Fruit fly (Drosophila melanogaster) whole organism, embryonic: ENCODE data around the gene yrt.

Source experiments
- Antp ChIP-seq: fragments of 200-800 bp; sonication (Bioruptor generic); optimal IDR thresholded peaks from 3 replicates; lab custom pipeline; 2016; ENCODE audit warnings: missing biosample characterization, missing genetic modification characterization
- B-H1 ChIP-seq: fragments of 200-800 bp; sonication (Bioruptor generic); IDR thresholded peaks from 3 replicates; pipeline ENCODE4 v1.3.6; 2022; ENCODE audit warnings: missing biosample characterization, missing genetic modification characterization
- C15 ChIP-seq: fragments of 200-800 bp; sonication (Bioruptor generic); IDR thresholded peaks from 3 replicates; pipeline ENCODE4 v1.3.6; 2022; ENCODE audit warnings: missing biosample characterization, missing genetic modification characterization
- CG1024 ChIP-seq: fragments of 200-800 bp; sonication (Bioruptor generic); IDR thresholded peaks from 2 replicates; pipeline ENCODE4 v1.3.6; 2022; ENCODE audit warnings: missing biosample characterization, missing genetic modification characterization
- CG10274 ChIP-seq: fragments of 200-800 bp; sonication (Bioruptor generic); optimal IDR thresholded peaks from 3 replicates; lab custom pipeline; 2017; ENCODE audit warnings: missing biosample characterization, mild to moderate bottlenecking, missing genetic modification characterization
- CG10565 ChIP-seq: fragments of 200-800 bp; sonication (Bioruptor generic); optimal IDR thresholded peaks from 3 replicates; lab custom pipeline; 2016; ENCODE audit warnings: missing biosample characterization, mild to moderate bottlenecking, missing genetic modification characterization
- CG10654 ChIP-seq: fragments of 200-800 bp; sonication (Bioruptor generic); optimal IDR thresholded peaks from 2 replicates; lab custom pipeline; 2016; ENCODE audit warnings: missing biosample characterization, missing genetic modification characterization
- CG13424 ChIP-seq: fragments of 200-800 bp; sonication (Bioruptor generic); optimal IDR thresholded peaks from 2 replicates; lab custom pipeline; 2019; ENCODE audit warnings: missing biosample characterization, mild to moderate bottlenecking, missing genetic modification characterization, moderate library complexity
- CG14667 ChIP-seq: fragments of 200-800 bp; sonication (Bioruptor generic); IDR thresholded peaks from 2 replicates; pipeline ENCODE4 v1.3.6; 2022; ENCODE audit warnings: missing biosample characterization, missing genetic modification characterization
- CG17385 ChIP-seq: fragments of 200-800 bp; sonication (Bioruptor generic); optimal IDR thresholded peaks from 3 replicates; lab custom pipeline; 2018; ENCODE audit warnings: missing biosample characterization, mild to moderate bottlenecking, missing genetic modification characterization
- CG18476 ChIP-seq: fragments of 200-800 bp; sonication (Bioruptor generic); optimal IDR thresholded peaks from 2 replicates; lab custom pipeline; 2016; ENCODE audit warnings: missing biosample characterization, mild to moderate bottlenecking, missing genetic modification characterization
- CG3281 ChIP-seq: fragments of 200-800 bp; sonication (Bioruptor generic); optimal IDR thresholded peaks from 3 replicates; lab custom pipeline; 2017; ENCODE audit warnings: missing biosample characterization, mild to moderate bottlenecking, missing genetic modification characterization
- CG33557 ChIP-seq: fragments of 200-800 bp; sonication (Bioruptor generic); optimal IDR thresholded peaks from 2 replicates; lab custom pipeline; 2019; ENCODE audit warnings: missing biosample characterization, mild to moderate bottlenecking, missing genetic modification characterization, moderate library complexity
- CG4328 ChIP-seq: fragments of 200-800 bp; sonication (Bioruptor generic); optimal IDR thresholded peaks from 3 replicates; lab custom pipeline; 2017; ENCODE audit warnings: missing biosample characterization, missing genetic modification reagents, missing genetic modification characterization
- CG4730 ChIP-seq: fragments of 200-800 bp; sonication (Bioruptor generic); IDR thresholded peaks from 2 replicates; pipeline ENCODE4 v1.3.6; 2022; ENCODE audit warnings: missing biosample characterization, missing genetic modification characterization
- CG4854 ChIP-seq: fragments of 200-800 bp; sonication (Bioruptor generic); optimal IDR thresholded peaks from 2 replicates; lab custom pipeline; 2016; ENCODE audit warnings: missing biosample characterization, missing genetic modification characterization, inconsistent platforms
- CG6765 ChIP-seq: fragments of 200-800 bp; sonication (Bioruptor generic); optimal IDR thresholded peaks from 3 replicates; lab custom pipeline; 2017; ENCODE audit warnings: missing biosample characterization, mild to moderate bottlenecking, missing genetic modification characterization
- CG7556 ChIP-seq: fragments of 200-800 bp; sonication (Bioruptor generic); optimal IDR thresholded peaks from 2 replicates; lab custom pipeline; 2017; ENCODE audit warnings: missing biosample characterization, mild to moderate bottlenecking, missing genetic modification characterization
- CG9817 ChIP-seq: fragments of 200-800 bp; sonication (Bioruptor generic); optimal IDR thresholded peaks from 2 replicates; lab custom pipeline; 2018; ENCODE audit warnings: missing biosample characterization, mild to moderate bottlenecking, missing genetic modification characterization, moderate library complexity
- D19A ChIP-seq: fragments of 200-800 bp; optimal IDR thresholded peaks from 3 replicates; lab custom pipeline; 2019; ENCODE audit warnings: missing biosample characterization, mild to moderate bottlenecking, missing genetic modification characterization, moderate library complexity
- D19B ChIP-seq: fragments of 200-800 bp; sonication (Bioruptor generic); optimal IDR thresholded peaks from 2 replicates; lab custom pipeline; 2017; ENCODE audit warnings: missing biosample characterization, mild to moderate bottlenecking, missing genetic modification characterization
- Dll ChIP-seq: fragments of 200-800 bp; sonication (Bioruptor generic); IDR thresholded peaks from 4 replicates; pipeline ENCODE4 v1.3.6; 2022; ENCODE audit warnings: missing biosample characterization, missing genetic modification characterization; ENCODE audit not compliant: partially characterized antibody
- Eip74EF ChIP-seq, 2 experiments: fragments of 200-800 bp in 1 of 2; fragments of >200 bp in 1 of 2; sonication (Bioruptor generic) in 1 of 2; optimal IDR thresholded peaks; 2 replicates each; lab custom pipeline; 2017 to 2019; ENCODE audit warnings: missing biosample characterization in 2 of 2, missing genetic modification characterization in 2 of 2, mild to moderate bottlenecking in 1 of 2, moderate library complexity in 1 of 2
- HHEX ChIP-seq: fragments of 200-800 bp; sonication (Bioruptor generic); optimal IDR thresholded peaks from 3 replicates; lab custom pipeline; 2017; ENCODE audit warnings: missing biosample characterization, mild to moderate bottlenecking, missing genetic modification characterization, missing genetic modification reagents
- MESR4 ChIP-seq: fragments of 200-800 bp; sonication (Bioruptor generic); optimal IDR thresholded peaks from 2 replicates; lab custom pipeline; 2018; ENCODE audit warnings: missing biosample characterization, mild to moderate bottlenecking, missing genetic modification characterization, moderate library complexity
- Max ChIP-seq: fragments of 200-800 bp; sonication (Bioruptor generic); optimal IDR thresholded peaks from 2 replicates; lab custom pipeline; 2016; ENCODE audit warnings: missing biosample characterization, mild to moderate bottlenecking, missing genetic modification characterization
- Meics ChIP-seq: fragments of 200-800 bp; sonication (Bioruptor generic); optimal IDR thresholded peaks from 2 replicates; lab custom pipeline; 2017; ENCODE audit warnings: missing biosample characterization, mild to moderate bottlenecking, missing genetic modification characterization
- NFAT ChIP-seq: fragments of 200-800 bp; sonication (Bioruptor generic); IDR thresholded peaks from 2 replicates; pipeline ENCODE4 v1.3.6; 2022; ENCODE audit warnings: missing biosample characterization, missing genetic modification characterization
- Pdp1 ChIP-seq, 2 experiments: fragments of 200-800 bp; sonication (Bioruptor generic); optimal IDR thresholded peaks; 3 replicates each; lab custom pipeline; 2016; ENCODE audit warnings: missing biosample characterization in 2 of 2, missing genetic modification characterization in 2 of 2, mild to moderate bottlenecking in 1 of 2, moderate library complexity in 1 of 2
- Poxn ChIP-seq: fragments of 200-800 bp; sonication (Bioruptor generic); IDR thresholded peaks from 2 replicates; pipeline ENCODE4 v1.3.6; 2022; ENCODE audit warnings: missing biosample characterization, missing genetic modification characterization
- Rx ChIP-seq: fragments of 200-800 bp; sonication (Bioruptor generic); IDR thresholded peaks from 2 replicates; pipeline ENCODE4 v1.3.6; 2022; ENCODE audit warnings: missing biosample characterization, missing genetic modification characterization
- Side ChIP-seq: fragments of 200-800 bp; sonication (Bioruptor generic); optimal IDR thresholded peaks from 2 replicates; lab custom pipeline; 2016; ENCODE audit warnings: missing biosample characterization, missing genetic modification characterization
- abd-A ChIP-seq: fragments of 200-800 bp; sonication (Bioruptor generic); optimal IDR thresholded peaks from 3 replicates; lab custom pipeline; 2019; ENCODE audit warnings: missing biosample characterization, mild to moderate bottlenecking, missing genetic modification characterization, moderate library complexity
- bigmax ChIP-seq: fragments of 200-800 bp; sonication (Bioruptor generic); optimal IDR thresholded peaks from 2 replicates; lab custom pipeline; 2018; ENCODE audit warnings: missing biosample characterization, mild to moderate bottlenecking, missing genetic modification characterization
- chif ChIP-seq, 2 experiments: fragments of 200-800 bp; sonication (Bioruptor generic); optimal IDR thresholded peaks; 3 replicates each; lab custom pipeline; 2016; ENCODE audit warnings: missing biosample characterization in 2 of 2, missing genetic modification characterization in 2 of 2
- chinmo ChIP-seq: fragments of 200-800 bp; sonication (Bioruptor generic); IDR thresholded peaks from 4 replicates; pipeline ENCODE4 v1.3.6; 2022; ENCODE audit warnings: missing biosample characterization, missing genetic modification characterization; ENCODE audit not compliant: partially characterized antibody
- crc ChIP-seq: fragments of 200-800 bp; sonication (Bioruptor generic); optimal IDR thresholded peaks from 2 replicates; lab custom pipeline; 2016; ENCODE audit warnings: missing biosample characterization, missing genetic modification characterization
- dan ChIP-seq: fragments of 200-800 bp; sonication (Bioruptor generic); IDR thresholded peaks from 2 replicates; pipeline ENCODE4 v1.3.6; 2022; ENCODE audit warnings: missing biosample characterization, missing genetic modification characterization
- en ChIP-seq: fragments of 200-800 bp; sonication (Bioruptor generic); optimal IDR thresholded peaks from 2 replicates; lab custom pipeline; 2016; ENCODE audit warnings: missing biosample characterization, missing genetic modification characterization
- esg ChIP-seq: fragments of 200-800 bp; sonication (Bioruptor generic); conservative IDR thresholded peaks from 2 replicates; pipeline ENCODE4 v1.3.6; 2022; ENCODE audit warnings: missing biosample characterization, missing genetic modification characterization
- fu2 ChIP-seq: fragments of 200-800 bp; sonication (Bioruptor generic); optimal IDR thresholded peaks from 2 replicates; lab custom pipeline; 2016; ENCODE audit warnings: missing biosample characterization, missing genetic modification characterization
- grn ChIP-seq: fragments of 200-800 bp; sonication (Bioruptor generic); optimal IDR thresholded peaks from 3 replicates; lab custom pipeline; 2017; ENCODE audit warnings: missing biosample characterization, missing genetic modification characterization
- hth ChIP-seq: fragments of >200 bp; optimal IDR thresholded peaks from 2 replicates; lab custom pipeline; 2017; ENCODE audit warnings: inconsistent platforms
- repo ChIP-seq: fragments of 200-800 bp; sonication (Bioruptor generic); optimal IDR thresholded peaks from 2 replicates; lab custom pipeline; 2016; ENCODE audit warnings: missing biosample characterization, missing genetic modification characterization
- ro ChIP-seq: fragments of 200-800 bp; sonication (Bioruptor generic); IDR thresholded peaks from 2 replicates; pipeline ENCODE4 v1.3.6; 2022; ENCODE audit warnings: missing biosample characterization, missing genetic modification characterization
- run ChIP-seq: fragments of 200-800 bp; sonication (Bioruptor generic); optimal IDR thresholded peaks from 3 replicates; lab custom pipeline; 2018; ENCODE audit warnings: missing biosample characterization, mild to moderate bottlenecking, missing genetic modification characterization
- sima ChIP-seq: fragments of 200-800 bp; sonication (Bioruptor generic); optimal IDR thresholded peaks from 2 replicates; lab custom pipeline; 2016; ENCODE audit warnings: missing biosample characterization, missing genetic modification characterization
- slbo ChIP-seq: fragments of 200-800 bp; sonication (Bioruptor generic); IDR thresholded peaks from 2 replicates; pipeline ENCODE4 v1.3.6; 2022; ENCODE audit warnings: missing biosample characterization, missing genetic modification characterization
- toy ChIP-seq: fragments of 200-800 bp; sonication (Bioruptor generic); IDR thresholded peaks from 2 replicates; pipeline ENCODE4 v1.3.6; 2022; ENCODE audit warnings: missing biosample characterization, missing genetic modification characterization
- yki ChIP-seq: fragments of >200 bp; optimal IDR thresholded peaks from 3 replicates; lab custom pipeline; 2018
- zfh2 ChIP-seq: fragments of 200-800 bp; sonication (Bioruptor generic); optimal IDR thresholded peaks from 2 replicates; lab custom pipeline; 2016; ENCODE audit warnings: missing biosample characterization, missing genetic modification characterization

yrt gene

dm6 chr3R:13381744-13382435, 52.9 kb downstream of the yrt start, which contains the start of the genes mRpS21 and Droj2 (continued):
- peak; percentile 44 for TF ChIP-seq CG33557
- no peak for TF ChIP-seq chinmo (GFP tag; lab: Robert Waterston, UW)
- no peak for TF ChIP-seq CG4730 (GFP tag; lab: Robert Waterston, UW)
- peak; percentile 16 for TF ChIP-seq CG18476 (GFP tag; lab: Kevin White, UChicago)
- TF ChIP-seq CG10654 (GFP tag; lab: Kevin White, UChicago), result peak; percentile 37
- TF ChIP-seq dan (GFP tag; lab: Robert Waterston, UW), result no peak
- TF ChIP-seq Meics (GFP tag; lab: Kevin White, UChicago), result peak; percentile 29
- peak; percentile 26 for TF ChIP-seq Antp (GFP tag; lab: Kevin White, UChicago)
- no peak for TF ChIP-seq Dll (GFP tag; lab: Robert Waterston, UW)
- no peak for TF ChIP-seq CG10274 (GFP tag; lab: Kevin White, UChicago)
- no peak for TF ChIP-seq toy (GFP tag; lab: Robert Waterston, UW)
- no peak for TF ChIP-seq Eip74EF (GFP tag; optimal IDR thresholded peaks at IDR 0.05; lab: Kevin White, UChicago)
- TF ChIP-seq CG13424 (tag; lab: Kevin White, UChicago), result peak; percentile 78
- TF ChIP-seq fu2 (GFP tag; lab: Kevin White, UChicago), result no peak
- TF ChIP-seq CG4854, result no peak
- no peak for TF ChIP-seq ro (GFP tag; lab: Robert Waterston, UW)
- no peak for TF ChIP-seq Poxn (GFP tag; lab: Robert Waterston, UW)
- peak; percentile 75 for TF ChIP-seq CG9817 (tag; lab: Kevin White, UChicago)
- TF ChIP-seq D19A (tag; lab: Kevin White, UChicago), result peak; percentile 20
- no peak for TF ChIP-seq run
- peak; percentile 62 for TF ChIP-seq zfh2 (GFP tag; lab: Kevin White, UChicago)
- no peak for TF ChIP-seq en (GFP tag; lab: Kevin White, UChicago)
- TF ChIP-seq NFAT (GFP tag; lab: Robert Waterston, UW), result peak; percentile 52
- no peak for TF ChIP-seq Rx (GFP tag; lab: Robert Waterston, UW)
- TF ChIP-seq CG10565 (GFP tag; lab: Kevin White, UChicago), result no peak
- peak; percentile 26 for TF ChIP-seq HHEX
- TF ChIP-seq CG7556 (GFP tag; lab: Kevin White, UChicago), result peak; percentile 22
- no peak for TF ChIP-seq yki
- TF ChIP-seq Side (GFP tag; lab: Kevin White, UChicago), result no peak
- TF ChIP-seq CG1024 (GFP tag; lab: Robert Waterston, UW), result no peak
- TF ChIP-seq CG14667 (GFP tag; lab: Robert Waterston, UW), result no peak
- peak in 1 of 2 experiments; percentile 24 for TF ChIP-seq chif (GFP tag; optimal IDR thresholded peaks at IDR 0.05; lab: Kevin White, UChicago)
- TF ChIP-seq repo (GFP tag; lab: Kevin White, UChicago), result no peak
- peak; percentile 25 for TF ChIP-seq Max (GFP tag; lab: Kevin White, UChicago)
- no peak for TF ChIP-seq C15
- no peak for TF ChIP-seq D19B (GFP tag; lab: Kevin White, UChicago)
- peak; percentile 23; the same call in 1 of the 2 replicates for TF ChIP-seq esg (GFP tag; lab: Robert Waterston, UW)
- TF ChIP-seq hth (lab: Kevin White, UChicago), result no peak
- no peak for TF ChIP-seq CG6765 (GFP tag; lab: Kevin White, UChicago)
- TF ChIP-seq MESR4 (GFP tag; lab: Kevin White, UChicago), result peak; percentile 74
- no peak for TF ChIP-seq B-H1 (GFP tag; lab: Robert Waterston, UW)
- no peak for TF ChIP-seq CG17385 (GFP tag; lab: Kevin White, UChicago)
- TF ChIP-seq bigmax (GFP tag; lab: Kevin White, UChicago), result no peak
- peak; percentile 76 for TF ChIP-seq slbo (GFP tag; lab: Robert Waterston, UW)
- no peak for TF ChIP-seq grn (GFP tag; lab: Kevin White, UChicago)
- peak; percentile 21 for TF ChIP-seq CG4328
- peak; percentile 6 for TF ChIP-seq crc (GFP tag; lab: Kevin White, UChicago)
- TF ChIP-seq sima, result no peak
- no peak for TF ChIP-seq abd-A (tag; lab: Kevin White, UChicago)
- peak; percentile 38 to 78 for TF ChIP-seq Pdp1 (GFP tag; optimal IDR thresholded peaks at IDR 0.05; lab: Kevin White, UChicago)
- TF ChIP-seq CG3281 (GFP tag; lab: Kevin White, UChicago), result peak; percentile 40
